Worm (Caenorhabditis elegans) whole organism, L1 larva: Measurements from ENCODE around the gene sra-33.
A peak's percentile ranks its signal among the peaks of the same experiment; 100 is the strongest.

Experiments used
- C16A3.4 ChIP-seq: fragments of 150-350 bp; optimal IDR thresholded peaks from 2 replicates; lab custom pipeline; 2014; ENCODE audit warnings: missing biosample characterization, missing genetic modification characterization
- C34B4.2 ChIP-seq: sonication (generic microtip); optimal IDR thresholded peaks from 2 replicates; lab custom pipeline; 2017; ENCODE audit warnings: mild to moderate bottlenecking, missing genetic modification characterization, missing compliant biosample characterization
- ama-1 ChIP-seq: fragments of 150-350 bp; optimal IDR thresholded peaks from 2 replicates; lab custom pipeline; 2014
- blmp-1 ChIP-seq: fragments of 150-350 bp; optimal IDR thresholded peaks from 2 replicates; lab custom pipeline; 2014; ENCODE audit warnings: missing biosample characterization, missing genetic modification characterization
- ceh-88 ChIP-seq: fragments of 200-800 bp; sonication (Bioruptor generic); IDR thresholded peaks from 2 replicates; pipeline ENCODE4 v1.3.6; 2022; ENCODE audit warnings: missing genetic modification characterization, missing compliant biosample characterization
- efl-1 ChIP-seq, 4 experiments: fragments of 150-350 bp; optimal IDR thresholded peaks in 3 of 4; peaks in 1 of 4; 1 replicate in 1 of 4; 2 replicates in 3 of 4; lab custom pipeline; 2014; ENCODE audit warnings: missing biosample characterization in 2 of 4, missing genetic modification characterization in 2 of 4, missing genetic modification reagents in 2 of 4
- efl-3 ChIP-seq: fragments of 200-800 bp; sonication (Bioruptor generic); optimal IDR thresholded peaks from 2 replicates; lab custom pipeline; 2018; ENCODE audit warnings: mild to moderate bottlenecking, missing genetic modification characterization, missing compliant biosample characterization
- egl-27 ChIP-seq, 2 experiments: fragments of 150-350 bp in 1 of 2; sonication (generic microtip); optimal IDR thresholded peaks; 3 replicates each; lab custom pipeline; 2017 to 2018; ENCODE audit warnings: missing biosample characterization in 2 of 2, missing genetic modification characterization in 2 of 2, missing genetic modification reagents in 2 of 2
- elt-2 ChIP-seq: sonication (generic microtip); optimal IDR thresholded peaks from 2 replicates; lab custom pipeline; 2016; ENCODE audit warnings: missing genetic modification characterization, mild to moderate bottlenecking, inconsistent platforms, missing compliant biosample characterization, missing genetic modification reagents
- elt-3 ChIP-seq, 6 experiments: fragments of 150-350 bp in 1 of 6; sonication (generic microtip); optimal IDR thresholded peaks; 2 replicates each; lab custom pipeline; 2017 to 2018; ENCODE audit warnings: missing biosample characterization in 6 of 6, missing genetic modification characterization in 6 of 6, inconsistent platforms in 1 of 6
- hlh-17 ChIP-seq: fragments of 200-800 bp; sonication (Bioruptor generic); optimal IDR thresholded peaks from 2 replicates; lab custom pipeline; 2018; ENCODE audit warnings: missing genetic modification characterization, mild to moderate bottlenecking, missing compliant biosample characterization, moderate library complexity, borderline replicate concordance
- isw-1 ChIP-seq: fragments of 200-800 bp; sonication (Bioruptor generic); IDR thresholded peaks from 2 replicates; pipeline ENCODE4 v1.3.6; 2022; ENCODE audit warnings: missing genetic modification characterization, missing compliant biosample characterization
- jun-1 ChIP-seq: fragments of 150-350 bp; optimal IDR thresholded peaks from 2 replicates; lab custom pipeline; 2014; ENCODE audit warnings: missing biosample characterization, missing genetic modification reagents, missing genetic modification characterization
- lin-13 ChIP-seq: fragments of 150-350 bp; optimal IDR thresholded peaks from 2 replicates; lab custom pipeline; 2014; ENCODE audit warnings: missing biosample characterization, missing genetic modification reagents, missing genetic modification characterization
- lin-14 ChIP-seq: fragments of 200-800 bp; sonication (Bioruptor generic); optimal IDR thresholded peaks from 2 replicates; lab custom pipeline; 2018; ENCODE audit warnings: mild to moderate bottlenecking, missing genetic modification characterization, moderate library complexity, missing compliant biosample characterization
- lin-15B ChIP-seq: fragments of 150-350 bp; sonication (generic microtip); optimal IDR thresholded peaks from 3 replicates; lab custom pipeline; 2014; ENCODE audit warnings: missing biosample characterization, missing genetic modification characterization
- lin-35 ChIP-seq, 2 experiments: fragments of 150-350 bp; optimal IDR thresholded peaks; 2 replicates each; lab custom pipeline; 2014; ENCODE audit warnings: missing biosample characterization in 2 of 2, missing genetic modification characterization in 2 of 2, missing genetic modification reagents in 2 of 2
- lin-39 ChIP-seq: fragments of 150-350 bp; optimal IDR thresholded peaks from 2 replicates; lab custom pipeline; 2014; ENCODE audit warnings: missing biosample characterization, missing genetic modification reagents, missing genetic modification characterization
- lsy-2 ChIP-seq, 2 experiments: fragments of 150-350 bp; optimal IDR thresholded peaks; 2 replicates each; lab custom pipeline; 2014; ENCODE audit warnings: missing biosample characterization in 2 of 2, missing genetic modification characterization in 2 of 2
- nhr-11 ChIP-seq: fragments of 150-350 bp; optimal IDR thresholded peaks from 2 replicates; lab custom pipeline; 2014; ENCODE audit warnings: missing biosample characterization, missing genetic modification characterization
- nhr-12 ChIP-seq: sonication (generic microtip); optimal IDR thresholded peaks from 2 replicates; lab custom pipeline; 2017; ENCODE audit warnings: missing biosample characterization, missing genetic modification characterization
- nhr-19 ChIP-seq: fragments of 200-800 bp; sonication (Bioruptor generic); conservative IDR thresholded peaks from 2 replicates; pipeline ENCODE4 v1.3.6; 2022; ENCODE audit warnings: missing genetic modification characterization, missing compliant biosample characterization
- nhr-20 ChIP-seq: sonication (generic microtip); optimal IDR thresholded peaks from 2 replicates; lab custom pipeline; 2016; ENCODE audit warnings: mild to moderate bottlenecking, missing genetic modification characterization, missing compliant biosample characterization
- nhr-237 ChIP-seq: fragments of 150-350 bp; optimal IDR thresholded peaks from 2 replicates; lab custom pipeline; 2014; ENCODE audit warnings: missing biosample characterization, missing genetic modification characterization
- nhr-28 ChIP-seq: fragments of 150-350 bp; optimal IDR thresholded peaks from 2 replicates; lab custom pipeline; 2014; ENCODE audit warnings: missing biosample characterization, missing genetic modification characterization
- nhr-47 ChIP-seq: sonication (generic microtip); optimal IDR thresholded peaks from 2 replicates; lab custom pipeline; 2016; ENCODE audit warnings: mild to moderate bottlenecking, missing genetic modification characterization, moderate library complexity, missing compliant biosample characterization
- nhr-71 ChIP-seq: sonication (generic microtip); optimal IDR thresholded peaks from 2 replicates; lab custom pipeline; 2016; ENCODE audit warnings: mild to moderate bottlenecking, missing genetic modification characterization, moderate library complexity, missing compliant biosample characterization
- nhr-76 ChIP-seq: sonication (generic microtip); optimal IDR thresholded peaks from 2 replicates; lab custom pipeline; 2017; ENCODE audit warnings: missing biosample characterization, missing genetic modification characterization
- nhr-85 ChIP-seq: sonication (generic microtip); peaks from one replicate; lab custom pipeline; 2016; ENCODE audit warnings: missing genetic modification characterization, inconsistent platforms, missing compliant biosample characterization
- pag-3 ChIP-seq: sonication (generic microtip); optimal IDR thresholded peaks from 2 replicates; lab custom pipeline; 2017; ENCODE audit warnings: missing genetic modification characterization, mild to moderate bottlenecking, missing compliant biosample characterization, antibody characterized with exemption, borderline replicate concordance; ENCODE audit not compliant: insufficient read depth
- pqm-1 ChIP-seq: sonication (generic microtip); optimal IDR thresholded peaks from 3 replicates; lab custom pipeline; 2017; ENCODE audit warnings: missing biosample characterization, missing genetic modification characterization
- rnt-1 ChIP-seq: sonication (generic microtip); optimal IDR thresholded peaks from 2 replicates; lab custom pipeline; 2016; ENCODE audit warnings: mild to moderate bottlenecking, missing genetic modification characterization, moderate library complexity, missing compliant biosample characterization
- skn-1 ChIP-seq: fragments of 150-350 bp; optimal IDR thresholded peaks from 2 replicates; lab custom pipeline; 2014; ENCODE audit warnings: missing biosample characterization, missing genetic modification characterization
- snpc-4 ChIP-seq: fragments of 150-350 bp; optimal IDR thresholded peaks from 2 replicates; lab custom pipeline; 2014; ENCODE audit warnings: missing biosample characterization, missing genetic modification characterization
- snu-23 ChIP-seq: sonication (generic microtip); optimal IDR thresholded peaks from 2 replicates; lab custom pipeline; 2016; ENCODE audit warnings: missing genetic modification characterization, missing compliant biosample characterization
- sup-37 ChIP-seq: fragments of 200-800 bp; sonication (Bioruptor generic); optimal IDR thresholded peaks from 2 replicates; lab custom pipeline; 2018; ENCODE audit warnings: mild to moderate bottlenecking, missing genetic modification characterization, missing compliant biosample characterization
- swsn-7 ChIP-seq: sonication (generic microtip); optimal IDR thresholded peaks from 2 replicates; lab custom pipeline; 2016; ENCODE audit warnings: missing genetic modification characterization, missing compliant biosample characterization
- unc-130 ChIP-seq: fragments of 150-350 bp; optimal IDR thresholded peaks from 2 replicates; lab custom pipeline; 2017; ENCODE audit warnings: missing biosample characterization, missing genetic modification characterization, inconsistent platforms
- unc-86 ChIP-seq: sonication (generic microtip); optimal IDR thresholded peaks from 2 replicates; lab custom pipeline; 2016; ENCODE audit warnings: missing genetic modification characterization, missing compliant biosample characterization
- vab-15 ChIP-seq: sonication (generic microtip); optimal IDR thresholded peaks from 2 replicates; lab custom pipeline; 2017; ENCODE audit warnings: missing genotype, mild to moderate bottlenecking, missing genetic modification characterization, missing compliant biosample characterization
- xbp-1 ChIP-seq: sonication (generic microtip); optimal IDR thresholded peaks from 2 replicates; lab custom pipeline; 2016; ENCODE audit warnings: missing genetic modification characterization, missing compliant biosample characterization
- ztf-11 ChIP-seq, 2 experiments: sonication (generic microtip); optimal IDR thresholded peaks; 2 replicates each; lab custom pipeline; 2016 to 2017; ENCODE audit warnings: missing genetic modification characterization in 2 of 2, missing biosample characterization in 1 of 2, missing compliant biosample characterization in 1 of 2
- ztf-4 ChIP-seq: fragments of 150-350 bp; optimal IDR thresholded peaks from 2 replicates; lab custom pipeline; 2014; ENCODE audit warnings: missing biosample characterization, missing genetic modification characterization

The sra-33 gene

DNA sequence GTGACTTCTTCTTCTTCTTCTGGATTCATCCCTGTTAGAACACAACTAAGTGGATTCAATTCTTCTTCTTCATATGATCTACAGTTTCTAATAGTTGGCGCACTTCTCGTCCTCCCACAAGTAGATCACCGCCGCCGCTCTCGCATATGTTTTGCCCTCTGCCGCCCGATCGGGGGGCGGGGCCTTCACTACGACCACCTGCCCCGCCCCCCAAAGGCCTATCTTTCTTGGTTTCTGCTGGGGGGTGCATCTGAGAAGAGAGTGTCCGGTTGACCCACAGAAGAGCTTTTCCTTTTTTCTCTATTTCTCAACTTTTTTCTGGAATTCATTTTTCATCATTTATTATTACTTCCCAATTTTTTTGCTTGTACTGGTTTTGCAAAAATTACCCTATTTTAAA lies 34.1 kb upstream of the sra-33 start:
- TF ChIP-seq isw-1 (GFP tag; lab: Robert Waterston, UW) = no peak
- TF ChIP-seq ztf-4 (tag; lab: Kevin White, UChicago) = no peak
- no peak for TF ChIP-seq nhr-19
- TF ChIP-seq lin-14 (GFP tag; lab: Kevin White, UChicago) = peak; percentile 9
- TF ChIP-seq rnt-1 (tag; lab: Kevin White, UChicago) = peak; percentile 20
- peak; percentile 5 for TF ChIP-seq blmp-1 (tag; lab: Kevin White, UChicago)
- no peak for TF ChIP-seq efl-1 (optimal IDR thresholded peaks at IDR 0.05; lab: Kevin White, UChicago)
- TF ChIP-seq efl-1 (GFP tag; optimal IDR thresholded peaks at IDR 0.05 in 1 of 2; lab: Kevin White, UChicago) = peak in 1 of 2 experiments; percentile 63
- TF ChIP-seq swsn-7 = no peak
- no peak for TF ChIP-seq nhr-47 (tag; lab: Kevin White, UChicago)

DNA sequence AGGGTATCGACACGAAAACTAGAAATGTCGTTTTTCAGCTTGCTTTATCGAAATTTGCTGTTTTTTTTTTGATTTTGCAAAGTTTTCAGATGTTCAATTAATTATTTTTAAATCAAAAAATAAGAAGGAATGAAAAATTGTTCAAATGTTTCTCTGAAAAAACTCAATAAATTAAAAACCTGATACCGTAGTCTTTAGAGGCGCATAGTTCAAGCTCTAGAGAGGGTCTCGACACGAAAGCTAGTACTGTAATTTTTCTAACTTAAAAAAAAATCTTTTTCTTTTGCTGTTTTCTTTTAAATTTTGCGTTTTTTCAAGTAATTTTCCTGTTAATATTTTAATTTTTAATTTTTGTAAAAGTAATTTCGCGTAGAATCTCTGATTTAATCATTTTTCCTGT lies 29.2 kb upstream of the sra-33 start:
- TF ChIP-seq ama-1 (lab: Kevin White, UChicago) (no peak), skn-1 (tag; lab: Kevin White, UChicago) (no peak), C16A3.4 (no peak), nhr-19 (no peak), swsn-7 (no peak), hlh-17 (GFP tag; lab: Kevin White, UChicago) (no peak), C34B4.2 (tag; lab: Kevin White, UChicago) (no peak), nhr-71 (tag; lab: Kevin White, UChicago) (no peak), lin-13 (no peak), snpc-4 (tag; lab: Kevin White, UChicago) (no peak), ztf-11 (tag; optimal IDR thresholded peaks at IDR 0.05; lab: Kevin White, UChicago) (no peak), unc-86 (no peak), lin-35 (GFP tag; optimal IDR thresholded peaks at IDR 0.05; lab: Kevin White, UChicago) (no peak), nhr-12 (tag; lab: Kevin White, UChicago) (no peak), sup-37 (GFP tag; lab: Kevin White, UChicago) (no peak), lin-15B (tag; lab: Kevin White, UChicago) (no peak), xbp-1 (tag; lab: Kevin White, UChicago) (no peak), vab-15 (tag; lab: Kevin White, UChicago) (no peak), lin-39 (tag; lab: Kevin White, UChicago) (no peak), ztf-4 (tag; lab: Kevin White, UChicago) (no peak)

ce11 chrII:4565205-4565604 lies 28.2 kb upstream of the sra-33 start:
- TF ChIP-seq xbp-1 (tag; lab: Kevin White, UChicago) = no peak
- no peak for TF ChIP-seq unc-130 (tag; lab: Kevin White, UChicago)
- TF ChIP-seq elt-2 (tag; lab: Kevin White, UChicago) = peak; percentile 39
- TF ChIP-seq skn-1 (tag; lab: Kevin White, UChicago) = no peak
- no peak for TF ChIP-seq nhr-76 (tag; lab: Kevin White, UChicago)
- no peak for TF ChIP-seq swsn-7
- TF ChIP-seq ceh-88 (GFP tag; lab: Robert Waterston, UW) = no peak
- TF ChIP-seq, all 84 proteins: peak for 1

DNA sequence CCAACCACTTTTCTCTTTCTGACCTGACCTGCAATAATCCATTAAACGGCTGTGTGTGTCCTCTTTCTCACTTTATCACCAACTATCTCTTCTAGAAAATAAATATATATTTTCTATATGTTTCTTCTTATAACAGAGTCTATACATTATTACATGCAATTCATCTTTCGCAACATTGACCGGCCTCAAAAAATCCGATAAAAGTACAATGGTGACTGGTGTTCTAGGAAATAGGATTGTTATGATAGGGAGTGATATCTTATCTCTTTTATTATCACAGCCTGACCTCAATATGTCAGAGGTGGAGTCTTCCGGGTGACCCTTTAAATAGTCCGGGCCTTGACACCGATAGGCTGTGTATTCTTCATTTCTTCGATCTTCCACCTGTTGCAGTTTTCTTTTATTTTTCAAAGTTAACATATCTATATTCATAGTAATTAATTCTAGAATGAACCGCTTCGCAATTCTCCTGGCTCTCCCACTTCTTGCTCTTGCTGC lies 25.5 kb upstream of the sra-33 start, which contains the start of gene dao-2:
Gene dao-2 (plus strand): TSS at position 448 of the 498 bp plus-strand sequence.
- TF ChIP-seq blmp-1 (tag; lab: Kevin White, UChicago) (peak; percentile 68), nhr-11 (tag; lab: Kevin White, UChicago) (no peak), elt-3 (tag; optimal IDR thresholded peaks at IDR 0.05; lab: Kevin White, UChicago) (peak in 2 of 6 experiments; percentile 50 to 60), efl-1 (optimal IDR thresholded peaks at IDR 0.05; lab: Kevin White, UChicago) (no peak), efl-1 (GFP tag; optimal IDR thresholded peaks at IDR 0.05 in 1 of 2; lab: Kevin White, UChicago) (peak in 1 of 2 experiments; percentile 59)
- TF ChIP-seq, all 84 proteins: peak for 3

DNA sequence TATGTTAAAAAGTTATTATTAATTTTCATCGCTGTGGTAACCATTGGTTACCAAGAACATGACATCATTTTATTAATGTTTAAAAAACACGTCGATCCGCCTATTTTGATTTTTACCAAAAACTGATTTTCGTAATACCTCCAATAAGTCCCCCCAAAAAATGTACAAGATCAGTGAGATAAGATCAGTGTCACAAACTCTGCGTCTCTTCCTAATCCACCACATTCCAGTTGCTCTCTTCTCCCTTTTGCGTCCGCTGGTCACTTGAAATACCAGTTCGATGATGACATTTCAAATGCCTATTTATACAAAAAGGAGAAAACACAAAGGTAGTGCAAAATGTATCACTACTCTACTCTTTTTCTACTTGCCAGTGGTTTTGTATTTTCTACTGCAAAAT lies 23.0 kb upstream of the sra-33 start, which contains the start of gene M03A1.8:
Gene M03A1.8 (plus strand): TSS at position 269 of the 400 bp plus-strand sequence.
- TF ChIP-seq nhr-20 (tag; lab: Kevin White, UChicago) (peak; percentile 19), jun-1 (tag; lab: Kevin White, UChicago) (no peak), nhr-76 (tag; lab: Kevin White, UChicago) (no peak), nhr-237 (tag; lab: Kevin White, UChicago) (no peak), efl-3 (no peak), lin-14 (GFP tag; lab: Kevin White, UChicago) (peak; percentile 26), pag-3 (no peak), snu-23 (peak; percentile 4), pqm-1 (tag; lab: Kevin White, UChicago) (no peak), efl-1 (optimal IDR thresholded peaks at IDR 0.05; lab: Kevin White, UChicago) (no peak), efl-1 (GFP tag; optimal IDR thresholded peaks at IDR 0.05 in 1 of 2; lab: Kevin White, UChicago) (no peak), nhr-71 (tag; lab: Kevin White, UChicago) (no peak), nhr-28 (tag; lab: Kevin White, UChicago) (no peak), rnt-1 (tag; lab: Kevin White, UChicago) (peak; percentile 10), lsy-2 (tag; optimal IDR thresholded peaks at IDR 0.05; lab: Kevin White, UChicago) (no peak), hlh-17 (GFP tag; lab: Kevin White, UChicago) (no peak), egl-27 (tag; optimal IDR thresholded peaks at IDR 0.05; lab: Kevin White, UChicago) (no peak), unc-86 (no peak), nhr-85 (tag; lab: Kevin White, UChicago) (peak; percentile 83)
